Worm (Caenorhabditis elegans) whole organism, L4/young adult: ENCODE data around the gene sql-1.

ENCODE experiments used
- W03F9.2 ChIP-seq: fragments of 150-350 bp; optimal IDR thresholded peaks from 2 replicates; lab custom pipeline; 2014; ENCODE audit warnings: missing biosample characterization, missing genetic modification characterization
- him-1 ChIP-seq: sonication (generic microtip); optimal IDR thresholded peaks from 2 replicates; lab custom pipeline; 2016; ENCODE audit warnings: missing genotype, missing genetic modification reagents, missing genetic modification characterization, missing compliant biosample characterization

- TF ChIP-seq him-1 (tag; lab: Kevin White, UChicago) (no peak), W03F9.2 (tag; lab: Kevin White, UChicago) (no peak)
Observed at ce11 chrIII:12466310-12466709, 33.0 kb upstream of the sql-1 start, which contains the start of gene pstk-1.
